Worm (Caenorhabditis elegans) whole organism, dauer: ENCODE data around the gene F59B2.3.
"Not testable (repeated sequence)": the region's sequence is repeated elsewhere in the genome, so short reads cannot be mapped to it uniquely, and the experiment has no call there.

Experiments
- unc-62 ChIP-seq: sonication (generic microtip); optimal IDR thresholded peaks from 2 replicates; lab custom pipeline; 2017; ENCODE audit warnings: missing biosample characterization, missing genetic modification reagents, missing genetic modification characterization

F59B2.3 gene

ce11 chrIII:8999508-8999907 lies at the start of gene F59B2.3:
Gene F59B2.3 (minus strand): TSS chrIII:8999766.
- TF ChIP-seq unc-62 (GFP tag; lab: Kevin White, UChicago) = no peak

DNA sequence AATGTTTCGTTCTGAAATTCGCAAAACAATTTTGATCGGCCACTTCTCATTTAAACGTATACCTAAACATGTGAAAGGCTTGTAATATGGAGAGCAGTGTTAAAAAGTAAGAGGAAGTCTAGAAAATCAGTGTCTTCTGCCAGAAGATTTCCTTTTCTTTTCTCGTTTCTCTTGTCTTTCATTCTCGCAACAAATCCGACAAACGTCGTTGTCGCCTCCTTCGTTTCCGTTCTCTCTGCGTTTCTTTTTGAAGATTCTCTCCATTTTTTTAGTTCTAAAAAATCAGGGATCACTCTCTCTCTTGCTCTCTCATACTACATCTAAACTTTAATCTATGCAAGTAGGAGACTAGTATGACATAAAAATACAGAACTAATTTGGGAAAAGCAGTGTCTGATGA lies 47.7 kb upstream of the F59B2.3 start:
- TF ChIP-seq unc-62 (GFP tag; lab: Kevin White, UChicago) = no peak

ce11 chrIII:9045838-9046237 lies 46.3 kb upstream of the F59B2.3 start, which contains the start of gene R107.2:
Gene R107.2 (minus strand): TSS chrIII:9045938.
- no peak for TF ChIP-seq unc-62 (GFP tag; lab: Kevin White, UChicago)

- TF ChIP-seq unc-62 (GFP tag; lab: Kevin White, UChicago) = no peak
These were observed 43.6 kb upstream of the F59B2.3 start, which contains the start of gene nac-2 for ce11 chrIII:9043200-9043599. Gene nac-2 (minus strand): TSS chrIII:9043300.

DNA sequence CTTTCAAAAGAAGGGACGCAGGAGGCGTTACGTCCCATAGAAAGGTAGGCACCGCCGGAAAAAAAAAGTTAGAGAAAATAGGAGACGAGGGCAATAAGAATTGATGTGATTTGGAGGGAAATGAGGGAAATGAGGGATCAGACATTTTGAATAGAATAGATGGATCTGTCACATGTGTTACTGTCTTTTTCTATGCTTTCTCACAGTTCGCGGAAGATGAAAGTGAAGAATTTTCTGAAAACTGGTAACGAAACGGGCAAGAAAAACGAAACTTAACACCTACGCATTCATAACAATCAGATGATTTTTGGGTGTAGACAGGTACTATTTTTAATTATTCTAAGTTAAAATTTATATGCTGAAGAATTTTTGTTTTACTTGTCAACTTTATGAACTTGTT lies 38.1 kb upstream of the F59B2.3 start, which contains the start of gene R107.9:
Gene R107.9, plus strand, starts transcription at position 301 of the 400 bp plus-strand sequence.
- TF ChIP-seq unc-62 (GFP tag; lab: Kevin White, UChicago) = no peak

DNA sequence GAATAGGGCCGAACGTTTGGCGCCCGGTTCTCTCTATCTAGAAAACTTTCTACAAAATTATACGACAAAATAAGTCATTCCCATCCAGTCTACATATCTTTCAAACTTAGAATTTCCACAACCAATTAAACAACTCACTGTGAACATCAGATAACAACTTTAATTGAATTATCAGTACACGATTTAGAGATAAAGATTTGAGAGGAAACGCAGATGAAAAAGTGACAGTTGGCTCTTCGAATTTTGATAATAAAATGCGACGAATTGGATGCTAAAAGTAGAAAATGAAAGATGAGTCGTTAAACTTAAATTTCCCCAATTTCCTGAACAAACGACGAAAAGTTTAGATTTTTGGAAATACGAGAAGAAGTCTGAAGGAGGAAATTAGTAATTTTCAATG lies 35.5 kb upstream of the F59B2.3 start:
- no peak for TF ChIP-seq unc-62 (GFP tag; lab: Kevin White, UChicago)

DNA sequence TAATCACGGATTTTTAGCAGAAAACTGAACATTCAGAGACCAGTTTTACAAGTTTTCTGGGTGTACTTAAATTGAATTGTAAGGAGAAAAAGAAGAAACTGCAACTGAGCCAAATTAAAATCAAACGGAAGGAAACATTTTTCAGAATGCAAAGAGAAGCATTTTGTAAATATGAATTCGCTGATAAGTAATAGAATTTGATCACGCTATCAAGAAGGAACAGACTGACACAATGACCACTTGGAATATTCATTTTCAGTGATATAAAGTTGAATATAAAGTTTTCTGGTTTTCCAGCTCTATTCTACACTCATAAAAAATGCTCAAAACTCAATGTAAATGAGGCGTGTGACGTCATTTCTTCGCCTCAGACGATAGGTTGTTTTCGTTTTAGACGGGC lies 34.6 kb upstream of the F59B2.3 start:
- TF ChIP-seq unc-62 (GFP tag; lab: Kevin White, UChicago) = no peak

ce11 chrIII:9030818-9031217 lies 31.3 kb upstream of the F59B2.3 start:
- TF ChIP-seq unc-62 (GFP tag; lab: Kevin White, UChicago) = no peak

DNA sequence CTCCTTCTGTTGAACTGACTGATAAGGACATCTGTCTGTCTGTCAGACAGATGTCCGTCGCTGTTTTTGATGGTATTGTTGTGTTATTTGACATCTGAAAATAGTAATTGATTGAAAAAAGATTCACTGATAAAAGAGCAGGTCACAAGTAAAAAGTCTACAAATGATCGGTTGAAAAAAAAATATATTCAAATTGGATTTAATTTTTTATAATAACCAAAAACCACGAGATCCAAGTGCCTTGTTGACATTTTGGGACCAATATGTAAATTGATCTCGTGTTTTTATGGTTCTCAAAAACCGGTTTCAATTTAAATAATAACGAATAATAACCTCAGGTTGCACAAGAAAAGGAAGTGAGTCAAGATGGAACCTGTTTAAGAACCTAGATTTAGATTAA lies 27.4 kb upstream of the F59B2.3 start, which contains the start of gene F59B2.13:
Gene F59B2.13, minus strand, starts transcription at position 101 of the 400 bp plus-strand sequence.
- no peak for TF ChIP-seq unc-62 (GFP tag; lab: Kevin White, UChicago)

DNA sequence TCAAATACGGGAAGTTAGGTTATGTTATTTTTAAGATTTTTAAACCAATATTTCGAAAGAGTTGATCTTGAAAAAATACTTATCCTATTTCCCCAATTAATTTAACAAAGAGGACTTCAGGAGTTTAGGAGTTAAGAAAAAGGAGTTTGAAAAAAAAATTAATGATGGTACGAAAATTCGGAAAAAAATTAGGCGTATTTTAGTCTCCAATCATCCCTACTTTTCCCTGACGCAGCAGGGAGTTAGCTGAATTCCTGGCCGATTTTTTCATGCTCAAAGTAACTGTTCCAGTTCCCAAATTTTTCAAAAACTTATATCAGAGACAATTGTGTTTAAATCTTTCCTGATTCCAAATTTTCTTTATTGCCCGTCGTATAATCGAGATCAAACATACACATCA lies 24.0 kb upstream of the F59B2.3 start:
- TF ChIP-seq unc-62 (GFP tag; lab: Kevin White, UChicago) = no peak

- no peak for TF ChIP-seq unc-62 (GFP tag; lab: Kevin White, UChicago)
These were observed 23.0 kb upstream of the F59B2.3 start, which contains the start of gene F59B2.14 for ce11 chrIII:9022535-9022934. Gene F59B2.14 (minus strand): TSS chrIII:9022635.

ce11 chrIII:9017181-9017651 lies 17.6 kb upstream of the F59B2.3 start, which contains the start of gene F59B2.12:
Gene F59B2.12 (plus strand): TSS chrIII:9017601.
- no peak for TF ChIP-seq unc-62 (GFP tag; lab: Kevin White, UChicago)

ce11 chrIII:9012309-9012708 lies 12.7 kb upstream of the F59B2.3 start, which contains the start of gene F59B2.9:
Gene F59B2.9 (minus strand): TSS chrIII:9012409.
- no peak for TF ChIP-seq unc-62 (GFP tag; lab: Kevin White, UChicago)

- no peak for TF ChIP-seq unc-62 (GFP tag; lab: Kevin White, UChicago)
These were observed 10.5 kb upstream of the F59B2.3 start, which contains the start of gene F59B2.8 for ce11 chrIII:9010047-9010446. Gene F59B2.8 (minus strand): TSS chrIII:9010197.

ce11 chrIII:9007183-9007582 lies 7.6 kb upstream of the F59B2.3 start:
- no peak for TF ChIP-seq unc-62 (GFP tag; lab: Kevin White, UChicago)

DNA sequence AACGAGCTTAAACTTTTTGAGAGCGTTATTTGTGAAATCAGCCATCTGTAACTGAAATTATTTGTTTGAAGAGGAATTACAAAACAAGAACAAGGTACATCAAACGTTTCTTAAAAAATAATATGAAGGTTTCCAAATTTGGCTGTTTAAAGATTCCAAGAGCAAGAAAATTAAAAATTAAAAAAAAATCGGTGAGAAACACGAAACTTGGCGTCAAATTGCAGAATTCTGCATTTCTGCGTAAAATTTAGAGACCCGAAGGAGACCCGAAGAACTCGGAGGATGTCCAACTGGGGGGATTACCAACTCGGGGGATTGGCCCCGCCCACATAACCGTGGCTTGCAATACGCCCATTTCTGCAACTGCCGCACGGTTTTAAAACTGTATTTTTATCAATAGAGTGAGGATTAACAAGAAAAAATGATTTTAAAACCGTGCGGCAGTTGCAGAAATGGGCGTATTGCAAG lies 6.4 kb upstream of the F59B2.3 start, which contains the start of gene rab-6.1:
Gene rab-6.1, minus strand, starts transcription at position 51 of the 468 bp plus-strand sequence.
- TF ChIP-seq unc-62 (GFP tag; lab: Kevin White, UChicago) = not testable (repeated sequence)

- TF ChIP-seq unc-62 (GFP tag; lab: Kevin White, UChicago) = no peak
These were observed 5.1 kb upstream of the F59B2.3 start for ce11 chrIII:9004658-9005057.
